Fruit fly (Drosophila melanogaster): ENCODE data around the gene Oli.

The Oli gene

DNA sequence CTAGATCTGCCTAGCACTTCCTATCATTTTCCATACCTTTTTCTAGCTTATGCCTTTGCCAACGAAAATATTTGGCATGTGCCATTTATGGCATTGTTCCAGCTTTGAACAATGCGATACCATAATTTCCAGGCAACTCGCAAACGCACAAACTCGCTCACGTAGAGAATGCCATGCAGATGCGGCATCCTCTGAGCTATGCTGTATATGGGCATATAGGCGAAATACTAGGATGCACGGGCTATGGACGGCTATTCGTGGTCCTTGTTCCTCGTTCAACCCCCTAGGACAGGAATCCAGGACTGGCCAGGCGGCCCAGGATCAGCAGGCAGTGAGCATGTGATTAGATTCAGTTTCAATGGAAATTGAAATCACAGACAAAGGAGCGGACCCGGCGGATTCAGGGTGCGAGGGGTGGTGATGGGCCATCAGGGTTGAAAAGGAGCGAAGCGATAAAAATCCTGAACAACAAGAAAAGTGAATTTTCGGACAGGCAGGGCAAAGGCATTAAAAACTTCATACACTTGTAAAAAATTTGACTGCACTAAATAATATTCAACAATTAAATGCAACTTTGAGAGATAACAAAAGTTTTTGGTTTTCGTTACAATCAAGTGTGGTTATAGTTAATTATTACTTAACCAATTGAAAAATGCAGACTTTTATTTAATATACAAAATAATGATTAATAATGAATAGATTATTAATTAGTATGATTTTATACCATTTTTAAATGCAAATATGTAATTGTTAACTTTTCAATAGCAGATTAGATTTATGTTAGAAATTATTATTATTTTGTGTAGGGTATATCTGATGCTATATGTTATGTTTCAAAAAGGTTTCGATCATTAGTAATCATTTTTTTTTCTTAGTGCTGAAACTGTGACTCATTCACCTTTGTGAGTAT, 556 bp upstream of the Oli start (continued):
- TF ChIP-seq CG10274 (GFP tag; optimal IDR thresholded peaks at IDR 0.05) (no peak), Dad (GFP tag; optimal IDR thresholded peaks at IDR 0.05) (no peak), CG9727 (GFP tag; optimal IDR thresholded peaks at IDR 0.05) (peak; percentile 74), Ets97D (GFP tag; optimal IDR thresholded peaks at IDR 0.05) (no peak), Tbp (GFP tag; optimal IDR thresholded peaks at IDR 0.05) (no peak), Doc2 (GFP tag; IDR thresholded peaks at IDR 0.05) (no peak), CG13894 (tag; optimal IDR thresholded peaks at IDR 0.05) (peak; percentile 49), Bdp1 (GFP tag; optimal IDR thresholded peaks at IDR 0.05) (no peak), PHDP (tag; optimal IDR thresholded peaks at IDR 0.05) (peak; percentile 48), CG1233 (GFP tag; optimal IDR thresholded peaks at IDR 0.05) (peak; percentile 18), CG3726 (GFP tag; IDR thresholded peaks at IDR 0.05) (no peak), CG11398 (GFP tag; optimal IDR thresholded peaks at IDR 0.05) (no peak), amos (GFP tag; IDR thresholded peaks at IDR 0.05; ENCODE audit: partially characterized antibody) (no peak), ems (GFP tag; optimal IDR thresholded peaks at IDR 0.05) (no peak), Dp (GFP tag; optimal IDR thresholded peaks at IDR 0.05) (no peak), Mrtf (GFP tag; IDR thresholded peaks at IDR 0.05) (0 out of 3 replicates have a peak, but pooled peaks have one; percentile 25), Ada2b (GFP tag; IDR thresholded peaks at IDR 0.05) (no peak), Fer1 (GFP tag; optimal IDR thresholded peaks at IDR 0.05) (no peak), dm (GFP tag; optimal IDR thresholded peaks at IDR 0.05) (no peak), z (GFP tag; IDR thresholded peaks at IDR 0.05) (no peak), Hr51 (GFP tag; optimal IDR thresholded peaks at IDR 0.05) (peak in 1 of 2 experiments; percentile 61), Oaz (GFP tag; IDR thresholded peaks at IDR 0.05) (no peak), CG4282 (GFP tag; optimal IDR thresholded peaks at IDR 0.05) (no peak), ab (GFP tag; optimal IDR thresholded peaks at IDR 0.05) (no peak), Med (GFP tag) (peak; percentile 58), CG18476 (GFP tag; optimal IDR thresholded peaks at IDR 0.05) (no peak), ttk (GFP tag; IDR thresholded peaks at IDR 0.05) (0 out of 2 replicates have a peak, but pooled peaks have one; percentile 24), CG3847 (GFP tag; IDR thresholded peaks at IDR 0.05) (no peak), Vsx1 (GFP tag; optimal IDR thresholded peaks at IDR 0.05) (no peak), seq (GFP tag; IDR thresholded peaks at IDR 0.05) (peak; percentile 54; the same call in 1 of the 2 replicates), pho (GFP tag; optimal IDR thresholded peaks at IDR 0.05) (no peak), CG12659 (GFP tag; optimal IDR thresholded peaks at IDR 0.05) (peak; percentile 50), Atf-2 (GFP tag; optimal IDR thresholded peaks at IDR 0.05) (no peak), sqz (GFP tag; optimal IDR thresholded peaks at IDR 0.05) (peak; percentile 7), CG15601 (tag; optimal IDR thresholded peaks at IDR 0.05) (peak; percentile 61), Awh (GFP tag; IDR thresholded peaks at IDR 0.05) (no peak), salm (tag; optimal IDR thresholded peaks at IDR 0.05) (no peak), Camta (GFP tag; optimal IDR thresholded peaks at IDR 0.05) (no peak), Max (GFP tag; optimal IDR thresholded peaks at IDR 0.05) (no peak), CG18619 (GFP tag; optimal IDR thresholded peaks at IDR 0.05) (peak; percentile 35), Neu2 (GFP tag; optimal IDR thresholded peaks at IDR 0.05; ENCODE audit: borderline replicate concordance) (no peak), CG7556 (GFP tag; optimal IDR thresholded peaks at IDR 0.05) (peak; percentile 86), tio (GFP tag; optimal IDR thresholded peaks at IDR 0.05) (no peak), sd (tag; optimal IDR thresholded peaks at IDR 0.05) (peak; percentile 2), CG34376 (GFP tag; optimal IDR thresholded peaks at IDR 0.05) (no peak), tup (GFP tag; optimal IDR thresholded peaks at IDR 0.05) (no peak), pros (GFP tag; optimal IDR thresholded peaks at IDR 0.05) (peak; percentile 60), crol (GFP tag; IDR thresholded peaks at IDR 0.05) (peak; percentile 64), E2f1 (GFP tag; IDR thresholded peaks at IDR 0.05) (no peak)

All from whole organism, embryonic.